Fruit fly (Drosophila melanogaster): Measurements from ENCODE around the gene AdoR.
A peak's percentile ranks its signal among the peaks of the same experiment; 100 is the strongest.

Gene AdoR

dm6 chr3R:30198793-30199192, 49.4 kb upstream of the AdoR start (continued):
- TF ChIP-seq al (GFP tag; IDR thresholded peaks at IDR 0.05) = no peak
- TF ChIP-seq CG1647 (GFP tag; optimal IDR thresholded peaks at IDR 0.05) = peak; percentile 11
- TF ChIP-seq salm (tag; optimal IDR thresholded peaks at IDR 0.05) = no peak
- TF ChIP-seq vfl (GFP tag; optimal IDR thresholded peaks at IDR 0.05) = no peak
- no peak for TF ChIP-seq Six4 (GFP tag; optimal IDR thresholded peaks at IDR 0.05)
- TF ChIP-seq Hr78 (GFP tag; optimal IDR thresholded peaks at IDR 0.05) = no peak
- TF ChIP-seq Blimp-1 (GFP tag; optimal IDR thresholded peaks at IDR 0.05) = no peak
- TF ChIP-seq gcm (GFP tag; optimal IDR thresholded peaks at IDR 0.05) = no peak
- TF ChIP-seq toy (GFP tag; IDR thresholded peaks at IDR 0.05) = no peak
- TF ChIP-seq insv (GFP tag; optimal IDR thresholded peaks at IDR 0.05) = no peak
- peak; percentile 3 for TF ChIP-seq grau (tag; optimal IDR thresholded peaks at IDR 0.05)
- TF ChIP-seq NC2α (GFP tag; optimal IDR thresholded peaks at IDR 0.05) = no peak
- peak; percentile 45 for TF ChIP-seq HmgZ (tag; optimal IDR thresholded peaks at IDR 0.05)
- TF ChIP-seq CG10543 (GFP tag; optimal IDR thresholded peaks at IDR 0.05) = peak; percentile 79
- peak; percentile 33 for TF ChIP-seq CrebB (tag; optimal IDR thresholded peaks at IDR 0.05)
- no peak for TF ChIP-seq eyg (GFP tag; optimal IDR thresholded peaks at IDR 0.05)
- no peak for TF ChIP-seq trh (GFP tag; optimal IDR thresholded peaks at IDR 0.05)
- TF ChIP-seq Sry-β (GFP tag; optimal IDR thresholded peaks at IDR 0.05) = no peak
- TF ChIP-seq gt (GFP tag; IDR thresholded peaks at IDR 0.05) = no peak
- TF ChIP-seq nmo (GFP tag; optimal IDR thresholded peaks at IDR 0.05) = no peak
- no peak for TF ChIP-seq repo (GFP tag; optimal IDR thresholded peaks at IDR 0.05)
- TF ChIP-seq CG8478 (optimal IDR thresholded peaks at IDR 0.05) = no peak
- TF ChIP-seq jing (GFP tag; optimal IDR thresholded peaks at IDR 0.05) = no peak
- TF ChIP-seq Atf6 (GFP tag; IDR thresholded peaks at IDR 0.05) = peak; percentile 58
- TF ChIP-seq CG7271 (tag; optimal IDR thresholded peaks at IDR 0.05) = no peak
- TF ChIP-seq ken (GFP tag; IDR thresholded peaks at IDR 0.05) = no peak
- no peak for TF ChIP-seq CG16863 (GFP tag; optimal IDR thresholded peaks at IDR 0.05)
- TF ChIP-seq CG2875 (GFP tag; optimal IDR thresholded peaks at IDR 0.05) = no peak
- peak; percentile 12; the same call in 1 of the 3 replicates for TF ChIP-seq dysf (GFP tag; IDR thresholded peaks at IDR 0.05)
- TF ChIP-seq E2f2 (GFP tag; IDR thresholded peaks at IDR 0.05) = 0 out of 2 replicates have a peak, but pooled peaks have one; percentile 14
- 0 out of 2 replicates have a peak, but pooled peaks have one; percentile 17 for TF ChIP-seq Xrp1 (GFP tag; IDR thresholded peaks at IDR 0.05)
- TF ChIP-seq caup (GFP tag; optimal IDR thresholded peaks at IDR 0.05; ENCODE audit: severe bottlenecking) = peak; percentile 26
- peak; percentile 47 for TF ChIP-seq CG18619 (GFP tag; optimal IDR thresholded peaks at IDR 0.05)
- peak; percentile 11; the same call in 1 of the 2 replicates for TF ChIP-seq HLH3B (GFP tag; IDR thresholded peaks at IDR 0.05)
- TF ChIP-seq Hr3 (GFP tag; optimal IDR thresholded peaks at IDR 0.05) = no peak
- no peak for TF ChIP-seq Camta (GFP tag; optimal IDR thresholded peaks at IDR 0.05)
- TF ChIP-seq ems (GFP tag; optimal IDR thresholded peaks at IDR 0.05) = no peak
- peak; percentile 15 for TF ChIP-seq CG6683 (GFP tag; optimal IDR thresholded peaks at IDR 0.05)
- TF ChIP-seq cas (GFP tag; IDR thresholded peaks at IDR 0.05) = no peak
- TF ChIP-seq CG10366 (GFP tag; IDR thresholded peaks at IDR 0.05) = 0 out of 2 replicates have a peak, but pooled peaks have one; percentile 14
- TF ChIP-seq Fer3 (tag; optimal IDR thresholded peaks at IDR 0.05) = peak; percentile 38
- TF ChIP-seq slbo (GFP tag; IDR thresholded peaks at IDR 0.05) = 0 out of 2 replicates have a peak, but pooled peaks have one; percentile 19
- no peak for TF ChIP-seq Nf-YB (GFP tag; optimal IDR thresholded peaks at IDR 0.05)
- TF ChIP-seq CG12219 (GFP tag; optimal IDR thresholded peaks at IDR 0.05) = no peak
- TF ChIP-seq stwl (tag; optimal IDR thresholded peaks at IDR 0.05) = no peak
- peak; percentile 10 for TF ChIP-seq gem (tag; optimal IDR thresholded peaks at IDR 0.05)
- no peak for TF ChIP-seq zen2 (GFP tag; IDR thresholded peaks at IDR 0.05; ENCODE audit: partially characterized antibody)
- no peak for TF ChIP-seq CG3838 (GFP tag; optimal IDR thresholded peaks at IDR 0.05)
- TF ChIP-seq CG10147 (GFP tag; optimal IDR thresholded peaks at IDR 0.05) = peak; percentile 5
- TF ChIP-seq Meics (GFP tag; optimal IDR thresholded peaks at IDR 0.05) = peak; percentile 47
- no peak for TF ChIP-seq zf30C (GFP tag; optimal IDR thresholded peaks at IDR 0.05)

All from whole organism, embryonic.